Fruit fly (Drosophila melanogaster) whole organism, adult: Measurements from ENCODE around the gene CG3213.

ENCODE experiments used
- CG14711 ChIP-seq: fragments of 200-800 bp; sonication (Bioruptor generic); optimal IDR thresholded peaks from 2 replicates; lab custom pipeline; 2018; ENCODE audit warnings: missing biosample characterization, mild to moderate bottlenecking, missing genetic modification characterization, moderate library complexity
- CG1620 ChIP-seq: fragments of 200-800 bp; sonication (Bioruptor generic); optimal IDR thresholded peaks from 2 replicates; lab custom pipeline; 2016; ENCODE audit warnings: missing biosample characterization, missing genetic modification characterization
- CG33017 ChIP-seq: fragments of 200-800 bp; sonication (Bioruptor generic); optimal IDR thresholded peaks from 2 replicates; lab custom pipeline; 2018; ENCODE audit warnings: missing biosample characterization, mild to moderate bottlenecking, missing genetic modification characterization, moderate library complexity
- tj ChIP-seq: fragments of 200-800 bp; sonication (Bioruptor generic); optimal IDR thresholded peaks from 3 replicates; lab custom pipeline; 2017; ENCODE audit warnings: missing biosample characterization, mild to moderate bottlenecking, missing genetic modification characterization, moderate library complexity

DNA sequence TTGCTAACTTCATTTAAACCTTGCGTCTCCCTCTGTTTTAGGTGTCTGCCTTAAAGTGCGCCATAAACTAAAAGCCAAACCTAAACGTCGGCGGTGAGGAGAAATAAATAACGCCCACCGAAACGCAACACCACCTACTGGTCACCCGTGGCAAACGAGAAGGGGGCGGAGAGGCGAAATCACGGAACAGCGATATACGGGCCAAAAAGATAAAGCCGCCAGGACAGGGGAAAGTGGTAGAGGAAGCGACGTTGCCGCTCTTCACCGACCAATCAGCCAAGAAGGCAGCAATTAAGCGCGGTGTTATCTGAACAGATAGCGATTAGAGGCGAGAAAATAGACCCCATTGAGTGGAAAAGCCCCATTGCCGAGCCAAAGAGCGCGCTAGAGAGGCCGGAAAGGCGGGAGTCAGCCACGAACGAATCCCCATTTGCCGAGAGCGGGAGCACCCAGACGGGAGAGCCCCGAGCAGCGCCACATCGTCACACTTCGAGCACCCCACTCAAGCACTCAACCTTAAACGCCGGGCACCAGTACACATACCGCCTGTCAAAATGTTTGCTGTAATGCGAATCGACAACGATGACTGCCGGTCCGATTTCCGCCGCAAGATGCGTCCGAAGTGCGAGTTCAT, 25.7 kb upstream of the CG3213 start:
- no peak for TF ChIP-seq CG33017 (tag; lab: Kevin White, UChicago)
- TF ChIP-seq CG1620 (GFP tag; lab: Kevin White, UChicago): no peak
- no peak for TF ChIP-seq tj
- TF ChIP-seq CG14711: no peak
